Worm (Caenorhabditis elegans): ENCODE data around the gene C45G9.6.

DNA sequence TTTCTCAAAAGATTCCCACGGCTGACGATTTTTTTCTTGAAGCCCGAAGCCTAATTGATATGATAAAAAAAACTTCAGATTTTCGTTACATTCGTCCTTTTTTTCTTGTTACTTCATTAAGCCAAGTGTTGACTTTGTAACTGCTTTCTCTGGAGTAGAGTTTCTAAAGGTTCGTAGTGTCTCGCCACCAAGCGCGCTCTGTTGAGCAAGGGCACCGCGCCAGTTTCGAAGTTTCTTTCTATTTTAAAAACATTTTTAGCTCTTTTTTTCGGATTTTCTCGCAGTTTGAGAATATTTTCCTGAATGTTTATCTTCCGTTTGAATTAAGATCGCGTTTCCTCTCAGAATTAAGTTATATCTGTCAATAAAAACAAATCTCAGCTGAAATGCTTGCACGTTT lies 40.3 kb downstream of the C45G9.6 start:
- no peak for TF ChIP-seq dmd-4 (tag; optimal IDR thresholded peaks at IDR 0.05)
- TF ChIP-seq lin-13 (GFP tag; optimal IDR thresholded peaks at IDR 0.05) = no peak
- TF ChIP-seq egl-27 (tag; optimal IDR thresholded peaks at IDR 0.05) = no peak
- no peak for TF ChIP-seq unc-62 (GFP tag; optimal IDR thresholded peaks at IDR 0.05)
- no peak for TF ChIP-seq R02D3.7 (tag; optimal IDR thresholded peaks at IDR 0.05)
- TF ChIP-seq nhr-10 (tag; optimal IDR thresholded peaks at IDR 0.05) = no peak
- TF ChIP-seq ZK546.5 (tag; optimal IDR thresholded peaks at IDR 0.05) = no peak
